Fruit fly (Drosophila melanogaster) whole organism, embryonic: ENCODE measurements around the gene MED15.
A peak's percentile ranks its signal among the peaks of the same experiment; 100 is the strongest.

Source experiments
- Asciz ChIP-seq: fragments of 200-800 bp; sonication (Bioruptor generic); optimal IDR thresholded peaks from 2 replicates; lab custom pipeline; 2017; ENCODE audit warnings: missing biosample characterization, mild to moderate bottlenecking, missing genetic modification characterization, missing genetic modification reagents
- Atf6 ChIP-seq: fragments of 200-800 bp; sonication (Bioruptor generic); IDR thresholded peaks from 2 replicates; pipeline ENCODE4 v1.3.6; 2022; ENCODE audit warnings: missing biosample characterization, missing genetic modification characterization
- CG11093 ChIP-seq: fragments of 200-800 bp; sonication (Bioruptor generic); IDR thresholded peaks from 3 replicates; pipeline ENCODE4 v1.3.6; 2022; ENCODE audit warnings: missing biosample characterization, missing genetic modification characterization
- CG11504 ChIP-seq: fragments of 200-800 bp; sonication (Bioruptor generic); optimal IDR thresholded peaks from 3 replicates; lab custom pipeline; 2019; ENCODE audit warnings: missing biosample characterization, mild to moderate bottlenecking, missing genetic modification characterization, moderate library complexity
- CG12071 ChIP-seq: fragments of 200-800 bp; sonication (Bioruptor generic); optimal IDR thresholded peaks from 3 replicates; lab custom pipeline; 2018; ENCODE audit warnings: missing biosample characterization, mild to moderate bottlenecking, missing genetic modification characterization
- CG14860 ChIP-seq: fragments of 200-800 bp; sonication (Bioruptor generic); IDR thresholded peaks from 3 replicates; pipeline ENCODE4 v1.3.6; 2022; ENCODE audit warnings: missing biosample characterization, missing genetic modification characterization; ENCODE audit not compliant: partially characterized antibody
- CG17359 ChIP-seq: fragments of 200-800 bp; sonication (Bioruptor generic); optimal IDR thresholded peaks from 3 replicates; lab custom pipeline; 2018; ENCODE audit warnings: missing biosample characterization, mild to moderate bottlenecking, missing genetic modification characterization, moderate library complexity
- CG1792 ChIP-seq: fragments of 200-800 bp; sonication (Bioruptor generic); optimal IDR thresholded peaks from 2 replicates; lab custom pipeline; 2016; ENCODE audit warnings: missing biosample characterization, missing genetic modification characterization
- CG18262 ChIP-seq: fragments of 200-800 bp; optimal IDR thresholded peaks from 3 replicates; lab custom pipeline; 2019; ENCODE audit warnings: missing biosample characterization, mild to moderate bottlenecking, missing genetic modification characterization, moderate library complexity
- CG2202 ChIP-seq: fragments of 200-800 bp; sonication (Bioruptor generic); optimal IDR thresholded peaks from 2 replicates; lab custom pipeline; 2018; ENCODE audit warnings: missing biosample characterization, mild to moderate bottlenecking, missing genetic modification characterization
- CG2678 ChIP-seq: fragments of 200-800 bp; sonication (Bioruptor generic); optimal IDR thresholded peaks from 3 replicates; lab custom pipeline; 2019; ENCODE audit warnings: missing biosample characterization, mild to moderate bottlenecking, missing genetic modification characterization, moderate library complexity
- CG31441 ChIP-seq: fragments of 200-800 bp; sonication (Bioruptor generic); IDR thresholded peaks from 2 replicates; pipeline ENCODE4 v1.3.6; 2022; ENCODE audit warnings: missing biosample characterization, missing genetic modification characterization
- CG3163 ChIP-seq: fragments of 200-800 bp; sonication (Bioruptor generic); optimal IDR thresholded peaks from 3 replicates; lab custom pipeline; 2016; ENCODE audit warnings: missing biosample characterization, missing genetic modification characterization
- CG32532 ChIP-seq: fragments of 200-800 bp; sonication (Bioruptor generic); IDR thresholded peaks from 2 replicates; pipeline ENCODE4 v1.3.6; 2022; ENCODE audit warnings: missing biosample characterization, missing genetic modification characterization
- CG43689 ChIP-seq: fragments of 200-800 bp; sonication (Bioruptor generic); IDR thresholded peaks from 2 replicates; pipeline ENCODE4 v1.3.6; 2022; ENCODE audit warnings: missing biosample characterization, missing genetic modification characterization
- CG5953 ChIP-seq: fragments of 200-800 bp; sonication (Bioruptor generic); IDR thresholded peaks from 2 replicates; pipeline ENCODE4 v1.3.6; 2022; ENCODE audit warnings: missing biosample characterization, missing genetic modification characterization
- CG6272 ChIP-seq: fragments of 200-800 bp; sonication (Bioruptor generic); IDR thresholded peaks from 2 replicates; pipeline ENCODE4 v1.3.6; 2022; ENCODE audit warnings: missing biosample characterization, missing genetic modification characterization
- CG7556 ChIP-seq: fragments of 200-800 bp; sonication (Bioruptor generic); optimal IDR thresholded peaks from 2 replicates; lab custom pipeline; 2017; ENCODE audit warnings: missing biosample characterization, mild to moderate bottlenecking, missing genetic modification characterization
- CHES-1-like ChIP-seq: fragments of 200-800 bp; sonication (Bioruptor generic); optimal IDR thresholded peaks from 2 replicates; lab custom pipeline; 2016; ENCODE audit warnings: missing biosample characterization, missing genetic modification characterization
- Doc2 ChIP-seq: fragments of 200-800 bp; sonication (Bioruptor generic); IDR thresholded peaks from 2 replicates; pipeline ENCODE4 v1.3.6; 2022; ENCODE audit warnings: missing biosample characterization, missing genetic modification characterization
- Eip74EF ChIP-seq, 2 experiments: fragments of 200-800 bp in 1 of 2; fragments of >200 bp in 1 of 2; sonication (Bioruptor generic) in 1 of 2; optimal IDR thresholded peaks; 2 replicates each; lab custom pipeline; 2017 to 2019; ENCODE audit warnings: missing biosample characterization in 2 of 2, missing genetic modification characterization in 2 of 2, mild to moderate bottlenecking in 1 of 2, moderate library complexity in 1 of 2
- Fer1 ChIP-seq: fragments of 200-800 bp; sonication (Bioruptor generic); optimal IDR thresholded peaks from 2 replicates; lab custom pipeline; 2017; ENCODE audit warnings: missing biosample characterization, mild to moderate bottlenecking, missing genetic modification characterization
- Gug ChIP-seq: fragments of 200-800 bp; sonication (Bioruptor generic); IDR thresholded peaks from 4 replicates; pipeline ENCODE4 v1.3.6; 2022; ENCODE audit warnings: missing biosample characterization, missing genetic modification characterization
- HLH54F ChIP-seq: fragments of 200-800 bp; sonication (Bioruptor generic); optimal IDR thresholded peaks from 3 replicates; lab custom pipeline; 2016; ENCODE audit warnings: missing biosample characterization, missing genetic modification characterization
- Hr3 ChIP-seq: fragments of 200-800 bp; sonication (Bioruptor generic); optimal IDR thresholded peaks from 3 replicates; lab custom pipeline; 2016; ENCODE audit warnings: missing biosample characterization, missing genetic modification characterization
- Max ChIP-seq: fragments of 200-800 bp; sonication (Bioruptor generic); optimal IDR thresholded peaks from 2 replicates; lab custom pipeline; 2016; ENCODE audit warnings: missing biosample characterization, mild to moderate bottlenecking, missing genetic modification characterization
- Mrtf ChIP-seq: fragments of 200-800 bp; sonication (Bioruptor generic); IDR thresholded peaks from 3 replicates; pipeline ENCODE4 v1.3.6; 2022; ENCODE audit warnings: missing biosample characterization, missing genetic modification characterization
- Oaz ChIP-seq: fragments of 200-800 bp; sonication (Bioruptor generic); IDR thresholded peaks from 2 replicates; pipeline ENCODE4 v1.3.6; 2022; ENCODE audit warnings: missing biosample characterization, missing genetic modification characterization
- Opbp ChIP-seq: fragments of 200-800 bp; sonication (Bioruptor generic); IDR thresholded peaks from 3 replicates; pipeline ENCODE4 v1.3.6; 2022; ENCODE audit warnings: missing biosample characterization, missing genetic modification characterization; ENCODE audit not compliant: partially characterized antibody
- Rx ChIP-seq: fragments of 200-800 bp; sonication (Bioruptor generic); IDR thresholded peaks from 2 replicates; pipeline ENCODE4 v1.3.6; 2022; ENCODE audit warnings: missing biosample characterization, missing genetic modification characterization
- br ChIP-seq: fragments of >200 bp; optimal IDR thresholded peaks from 2 replicates; lab custom pipeline; 2017
- crp ChIP-seq, 2 experiments: fragments of 200-800 bp; sonication (Bioruptor generic); optimal IDR thresholded peaks; 2 replicates in 1 of 2; 3 replicates in 1 of 2; lab custom pipeline; 2017; ENCODE audit warnings: missing biosample characterization in 2 of 2, missing genetic modification characterization in 2 of 2, mild to moderate bottlenecking in 1 of 2, moderate library complexity in 1 of 2
- dati ChIP-seq: fragments of 200-800 bp; sonication (Bioruptor generic); IDR thresholded peaks from 2 replicates; pipeline ENCODE4 v1.3.6; 2022; ENCODE audit warnings: missing biosample characterization, missing genetic modification characterization
- eve ChIP-seq, 2 experiments: fragments of >200 bp; optimal IDR thresholded peaks; 2 replicates each; lab custom pipeline; 2017; ENCODE audit warnings: missing biosample characterization in 2 of 2, missing genetic modification characterization in 2 of 2
- exex ChIP-seq: fragments of 200-800 bp; sonication (Bioruptor generic); optimal IDR thresholded peaks from 4 replicates; lab custom pipeline; 2018; ENCODE audit warnings: missing biosample characterization, mild to moderate bottlenecking, missing genetic modification characterization, moderate library complexity
- gfzf ChIP-seq: fragments of 200-800 bp; sonication (Bioruptor generic); optimal IDR thresholded peaks from 2 replicates; lab custom pipeline; 2016; ENCODE audit warnings: missing biosample characterization, mild to moderate bottlenecking, missing genetic modification characterization, moderate library complexity
- gt ChIP-seq: fragments of 200-800 bp; sonication (Bioruptor generic); IDR thresholded peaks from 2 replicates; pipeline ENCODE4 v1.3.6; 2022; ENCODE audit warnings: missing biosample characterization, missing genetic modification characterization
- lola ChIP-seq, 3 experiments: fragments of >200 bp in 2 of 3; fragments of 200-800 bp in 1 of 3; sonication (Bioruptor generic) in 1 of 3; optimal IDR thresholded peaks; 2 replicates each; lab custom pipeline; 2017 to 2019; ENCODE audit warnings: missing biosample characterization in 3 of 3, missing genetic modification characterization in 3 of 3, mild to moderate bottlenecking in 1 of 3, moderate library complexity in 1 of 3
- mld ChIP-seq: fragments of 200-800 bp; sonication (Bioruptor generic); IDR thresholded peaks from 3 replicates; pipeline ENCODE4 v1.3.6; 2022; ENCODE audit warnings: missing biosample characterization, missing genetic modification characterization; ENCODE audit not compliant: partially characterized antibody
- nerfin-1 ChIP-seq: fragments of 200-800 bp; sonication (Bioruptor generic); optimal IDR thresholded peaks from 3 replicates; lab custom pipeline; 2019; ENCODE audit warnings: missing biosample characterization, mild to moderate bottlenecking, missing genetic modification characterization, moderate library complexity
- nmo ChIP-seq: fragments of 200-800 bp; sonication (Bioruptor generic); optimal IDR thresholded peaks from 2 replicates; lab custom pipeline; 2018; ENCODE audit warnings: missing biosample characterization, mild to moderate bottlenecking, missing genetic modification characterization, moderate library complexity
- nom ChIP-seq: fragments of 200-800 bp; sonication (Bioruptor generic); optimal IDR thresholded peaks from 2 replicates; lab custom pipeline; 2017; ENCODE audit warnings: missing biosample characterization, missing genetic modification characterization, mild to moderate bottlenecking, moderate library complexity, missing genetic modification reagents
- pita ChIP-seq: fragments of 200-800 bp; sonication (Bioruptor generic); optimal IDR thresholded peaks from 2 replicates; lab custom pipeline; 2017; ENCODE audit warnings: missing biosample characterization, mild to moderate bottlenecking, missing genetic modification characterization
- rib ChIP-seq: fragments of 200-800 bp; sonication (Bioruptor generic); IDR thresholded peaks from 2 replicates; pipeline ENCODE4 v1.3.6; 2022; ENCODE audit warnings: missing biosample characterization, missing genetic modification characterization
- sim ChIP-seq: fragments of 200-800 bp; sonication (Bioruptor generic); IDR thresholded peaks from 2 replicates; pipeline ENCODE4 v1.3.6; 2022; ENCODE audit warnings: missing biosample characterization, missing genetic modification characterization
- sima ChIP-seq: fragments of 200-800 bp; sonication (Bioruptor generic); optimal IDR thresholded peaks from 2 replicates; lab custom pipeline; 2016; ENCODE audit warnings: missing biosample characterization, missing genetic modification characterization
- sr ChIP-seq: fragments of 200-800 bp; sonication (Bioruptor generic); IDR thresholded peaks from 3 replicates; pipeline ENCODE4 v1.3.6; 2022; ENCODE audit warnings: missing biosample characterization, missing genetic modification characterization
- stc ChIP-seq: fragments of 200-800 bp; sonication (Bioruptor generic); IDR thresholded peaks from 2 replicates; pipeline ENCODE4 v1.3.6; 2022; ENCODE audit warnings: missing biosample characterization, missing genetic modification characterization
- tna ChIP-seq: fragments of 200-800 bp; sonication (Bioruptor generic); IDR thresholded peaks from 2 replicates; pipeline ENCODE4 v1.3.6; 2022; ENCODE audit warnings: missing biosample characterization, missing genetic modification characterization; ENCODE audit not compliant: partially characterized antibody
- toy ChIP-seq: fragments of 200-800 bp; sonication (Bioruptor generic); IDR thresholded peaks from 2 replicates; pipeline ENCODE4 v1.3.6; 2022; ENCODE audit warnings: missing biosample characterization, missing genetic modification characterization
- yki ChIP-seq: fragments of >200 bp; optimal IDR thresholded peaks from 3 replicates; lab custom pipeline; 2018

The MED15 gene

dm6 chr2L:472073-472590, 681 bp upstream of the MED15 start, which contains the start of gene CG4297 (continued):
- TF ChIP-seq Opbp (GFP tag; lab: Robert Waterston, UW): no peak
- TF ChIP-seq CG3163 (GFP tag; lab: Kevin White, UChicago): peak; percentile 88
- no peak for TF ChIP-seq yki (lab: Kevin White, UChicago)
- no peak for TF ChIP-seq Oaz
- TF ChIP-seq mld (GFP tag; lab: Robert Waterston, UW): no peak
- TF ChIP-seq Rx (GFP tag; lab: Robert Waterston, UW): no peak
- peak; percentile 80 for TF ChIP-seq CG2202 (tag; lab: Kevin White, UChicago)
- no peak for TF ChIP-seq br (lab: Kevin White, UChicago)
- peak; percentile 69 for TF ChIP-seq sima (GFP tag; lab: Kevin White, UChicago)
- peak; percentile 87 for TF ChIP-seq CG11093 (GFP tag; lab: Robert Waterston, UW)
- peak in 1 of 2 experiments; percentile 91 for TF ChIP-seq Eip74EF (GFP tag; optimal IDR thresholded peaks at IDR 0.05; lab: Kevin White, UChicago)
- peak; percentile 95 for TF ChIP-seq CG17359 (tag; lab: Kevin White, UChicago)
- peak; percentile 94 for TF ChIP-seq CG12071 (GFP tag; lab: Kevin White, UChicago)
- TF ChIP-seq Max (GFP tag; lab: Kevin White, UChicago): peak; percentile 92
- TF ChIP-seq sr (GFP tag; lab: Robert Waterston, UW): no peak
- TF ChIP-seq Fer1: peak; percentile 94
- peak; percentile 92 for TF ChIP-seq CG1792 (GFP tag; lab: Kevin White, UChicago)
- peak in 1 of 2 experiments; percentile 47 for TF ChIP-seq crp (GFP tag; optimal IDR thresholded peaks at IDR 0.05; lab: Kevin White, UChicago)
- TF ChIP-seq Asciz (GFP tag; lab: Kevin White, UChicago): peak; percentile 94
- peak; percentile 95 for TF ChIP-seq CG2678 (tag; lab: Kevin White, UChicago)
- TF ChIP-seq CG14860: no peak
- TF ChIP-seq Mrtf (GFP tag; lab: Robert Waterston, UW): no peak
- peak; percentile 90 for TF ChIP-seq CG6272 (GFP tag; lab: Robert Waterston, UW)
- peak; percentile 91 for TF ChIP-seq Gug (GFP tag; lab: Robert Waterston, UW)
- TF ChIP-seq HLH54F (GFP tag; lab: Kevin White, UChicago): peak; percentile 93
- TF ChIP-seq CG43689 (GFP tag; lab: Robert Waterston, UW): no peak
- TF ChIP-seq CG7556 (GFP tag; lab: Kevin White, UChicago): peak; percentile 92
- no peak for TF ChIP-seq rib (GFP tag; lab: Robert Waterston, UW)
- no peak for TF ChIP-seq dati (GFP tag; lab: Robert Waterston, UW)
- TF ChIP-seq toy (GFP tag; lab: Robert Waterston, UW): no peak
- no peak for TF ChIP-seq tna (GFP tag; lab: Robert Waterston, UW)
- TF ChIP-seq gfzf (GFP tag; lab: Kevin White, UChicago): no peak
- TF ChIP-seq nmo: peak; percentile 92
- TF ChIP-seq pita (GFP tag; lab: Kevin White, UChicago): no peak
- no peak for TF ChIP-seq CG32532
- TF ChIP-seq Doc2: no peak
- TF ChIP-seq eve (GFP tag; optimal IDR thresholded peaks at IDR 0.05; lab: Kevin White, UChicago): peak in 1 of 2 experiments; percentile 97
- TF ChIP-seq CG11504 (tag; lab: Kevin White, UChicago): peak; percentile 93
- no peak for TF ChIP-seq CG5953 (GFP tag; lab: Robert Waterston, UW)
- TF ChIP-seq CG31441 (GFP tag; lab: Robert Waterston, UW): no peak
- TF ChIP-seq sim: no peak
- TF ChIP-seq CG18262 (tag; lab: Kevin White, UChicago): peak; percentile 93
- peak; percentile 93 for TF ChIP-seq CHES-1-like (GFP tag; lab: Kevin White, UChicago)
- no peak for TF ChIP-seq gt (GFP tag; lab: Robert Waterston, UW)
- TF ChIP-seq Hr3: peak; percentile 92
- TF ChIP-seq stc (GFP tag; lab: Robert Waterston, UW): no peak
- peak in 1 of 3 experiments; percentile 78 for TF ChIP-seq lola (GFP tag; optimal IDR thresholded peaks at IDR 0.05; lab: Kevin White, UChicago)
- TF ChIP-seq nom: peak; percentile 85
- TF ChIP-seq nerfin-1 (tag; lab: Kevin White, UChicago): peak; percentile 89
- TF ChIP-seq Atf6 (GFP tag; lab: Robert Waterston, UW): no peak
- TF ChIP-seq exex (tag; lab: Kevin White, UChicago): peak; percentile 61
